Worm (Caenorhabditis elegans): ENCODE results near the gene acly-2.

DNA sequence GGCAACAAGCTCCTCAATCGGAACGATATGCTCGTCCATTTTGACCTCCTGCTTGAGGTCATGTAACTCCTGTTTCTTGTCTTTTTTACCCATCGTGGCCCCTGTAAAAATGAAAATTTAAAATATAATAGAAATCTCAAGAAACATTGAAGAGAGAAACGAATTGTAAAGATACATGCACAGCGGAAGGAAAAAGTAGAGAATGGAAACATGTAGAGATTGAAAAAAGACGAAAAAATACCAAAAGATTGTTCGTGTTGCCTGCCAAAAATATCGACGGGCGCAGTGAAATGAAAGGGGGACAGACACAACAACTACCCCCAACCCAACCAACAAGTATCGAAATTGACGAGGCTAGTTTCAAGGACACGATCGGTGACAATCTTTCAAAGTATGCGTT lies 13.6 kb downstream of the acly-2 start, which contains the start of gene eat-6:
- no peak for TF ChIP-seq sptf-1 (tag; optimal IDR thresholded peaks at IDR 0.05)
- no peak for TF ChIP-seq lin-13 (GFP tag; optimal IDR thresholded peaks at IDR 0.05)
- TF ChIP-seq unc-130 (tag; optimal IDR thresholded peaks at IDR 0.05), result no peak
- no peak for TF ChIP-seq ceh-63 (GFP tag; optimal IDR thresholded peaks at IDR 0.05)
- TF ChIP-seq fkh-8 (tag; optimal IDR thresholded peaks at IDR 0.05), result no peak
- no peak for TF ChIP-seq nhr-237 (tag; optimal IDR thresholded peaks at IDR 0.05)
- TF ChIP-seq rnt-1 (tag; optimal IDR thresholded peaks at IDR 0.05), result no peak
- no peak for TF ChIP-seq sox-4 (tag; optimal IDR thresholded peaks at IDR 0.05)
- TF ChIP-seq snpc-4 (tag; optimal IDR thresholded peaks at IDR 0.05), result no peak
- TF ChIP-seq lin-15B (tag; optimal IDR thresholded peaks at IDR 0.05), result no peak
- no peak for TF ChIP-seq mef-2 (tag; optimal IDR thresholded peaks at IDR 0.05)
